Worm (Caenorhabditis elegans) whole organism, L4 larva: Measurements from ENCODE around the gene C34D4.4.

ENCODE experiments used
- F37D6.2 ChIP-seq: sonication (generic microtip); optimal IDR thresholded peaks from 2 replicates; lab custom pipeline; 2016; ENCODE audit warnings: mild to moderate bottlenecking, missing genetic modification characterization, missing compliant biosample characterization
- F49E8.2 ChIP-seq: sonication (generic microtip); optimal IDR thresholded peaks from 2 replicates; lab custom pipeline; 2016; ENCODE audit warnings: missing compliant biosample characterization, mild to moderate bottlenecking, missing genetic modification characterization, borderline replicate concordance
- R02D3.7 ChIP-seq: fragments of 150-350 bp; sonication (generic microtip); optimal IDR thresholded peaks from 3 replicates; lab custom pipeline; 2014; ENCODE audit warnings: missing biosample characterization, missing genetic modification characterization
- aha-1 ChIP-seq: fragments of 150-350 bp; peaks from one replicate; lab custom pipeline; 2014; ENCODE audit warnings: missing biosample characterization, missing genetic modification characterization
- aly-2 ChIP-seq: sonication (generic microtip); optimal IDR thresholded peaks from 2 replicates; lab custom pipeline; 2018; ENCODE audit warnings: missing biosample characterization, missing genetic modification characterization
- ama-1 ChIP-seq: fragments of 150-350 bp; optimal IDR thresholded peaks from 2 replicates; lab custom pipeline; 2014; ENCODE audit warnings: inconsistent platforms, mixed read lengths
- arid-1 ChIP-seq: fragments of 200-800 bp; sonication (Bioruptor generic); conservative IDR thresholded peaks from 2 replicates; pipeline ENCODE4 v1.3.6; 2022; ENCODE audit warnings: missing genetic modification reagents, missing genetic modification characterization, missing compliant biosample characterization
- attf-4 ChIP-seq: sonication (generic microtip); optimal IDR thresholded peaks from 3 replicates; lab custom pipeline; 2017; ENCODE audit warnings: missing biosample characterization, missing genetic modification characterization
- ceh-20 ChIP-seq: fragments of 200-800 bp; sonication (Bioruptor generic); IDR thresholded peaks from 2 replicates; pipeline ENCODE4 v1.3.6; 2022; ENCODE audit warnings: missing genetic modification reagents, missing genetic modification characterization, missing compliant biosample characterization
- ceh-32 ChIP-seq: sonication (generic microtip); optimal IDR thresholded peaks from 2 replicates; lab custom pipeline; 2016; ENCODE audit warnings: mild to moderate bottlenecking, missing genetic modification characterization, missing compliant biosample characterization; ENCODE audit not compliant: poor library complexity
- ces-1 ChIP-seq: fragments of 150-350 bp; sonication (generic microtip); optimal IDR thresholded peaks from 4 replicates; lab custom pipeline; 2014; ENCODE audit warnings: missing biosample characterization, missing genetic modification reagents, missing genetic modification characterization
- cey-2 ChIP-seq: sonication (generic microtip); optimal IDR thresholded peaks from 3 replicates; lab custom pipeline; 2017; ENCODE audit warnings: missing genetic modification characterization, mild to moderate bottlenecking, missing compliant biosample characterization, antibody characterized with exemption, borderline replicate concordance; ENCODE audit not compliant: insufficient read depth
- ctbp-1 ChIP-seq: fragments of 200-800 bp; sonication (Bioruptor generic); IDR thresholded peaks from 2 replicates; pipeline ENCODE4 v1.3.6; 2022; ENCODE audit warnings: missing genetic modification reagents, missing genetic modification characterization, missing compliant biosample characterization
- daf-12 ChIP-seq: fragments of 150-350 bp; optimal IDR thresholded peaks from 2 replicates; lab custom pipeline; 2014; ENCODE audit warnings: missing biosample characterization, missing genetic modification reagents, missing genetic modification characterization
- daf-16 ChIP-seq, 3 experiments: sonication (generic microtip); optimal IDR thresholded peaks; 2 replicates each; lab custom pipeline; 2016 to 2017; ENCODE audit warnings: missing genetic modification characterization in 3 of 3, missing genetic modification reagents in 3 of 3, mild to moderate bottlenecking in 2 of 3, missing compliant biosample characterization in 2 of 3, missing biosample characterization in 1 of 3, moderate library complexity in 1 of 3
- dve-1 ChIP-seq: sonication (generic microtip); optimal IDR thresholded peaks from 2 replicates; lab custom pipeline; 2017; ENCODE audit warnings: antibody characterized with exemption, mild to moderate bottlenecking, missing genetic modification characterization, missing compliant biosample characterization; ENCODE audit not compliant: insufficient read depth
- egl-27 ChIP-seq: sonication (generic microtip); optimal IDR thresholded peaks from 3 replicates; lab custom pipeline; 2017; ENCODE audit warnings: missing biosample characterization, missing genetic modification reagents, missing genetic modification characterization
- fos-1 ChIP-seq: fragments of 150-350 bp; optimal IDR thresholded peaks from 2 replicates; lab custom pipeline; 2014; ENCODE audit warnings: missing biosample characterization, missing genetic modification characterization
- gei-8 ChIP-seq: fragments of 200-800 bp; sonication (Bioruptor generic); optimal IDR thresholded peaks from 2 replicates; lab custom pipeline; 2018; ENCODE audit warnings: mild to moderate bottlenecking, missing genetic modification characterization, missing compliant biosample characterization
- hlh-11 ChIP-seq: fragments of 200-800 bp; sonication (Bioruptor generic); optimal IDR thresholded peaks from 2 replicates; lab custom pipeline; 2018; ENCODE audit warnings: mild to moderate bottlenecking, missing genetic modification characterization, missing compliant biosample characterization
- hlh-30 ChIP-seq: sonication (generic microtip); optimal IDR thresholded peaks from 2 replicates; lab custom pipeline; 2017; ENCODE audit warnings: antibody characterized with exemption, mild to moderate bottlenecking, missing genetic modification characterization, missing compliant biosample characterization; ENCODE audit not compliant: insufficient read depth
- lim-7 ChIP-seq: fragments of 200-800 bp; sonication (Bioruptor generic); IDR thresholded peaks from 2 replicates; pipeline ENCODE4 v1.3.6; 2022; ENCODE audit warnings: missing genetic modification characterization, missing compliant biosample characterization
- lin-1 ChIP-seq: fragments of 200-800 bp; sonication (Bioruptor generic); IDR thresholded peaks from 2 replicates; pipeline ENCODE4 v1.3.6; 2022; ENCODE audit warnings: missing genetic modification reagents, missing genetic modification characterization, missing compliant biosample characterization
- lin-13 ChIP-seq: fragments of 150-350 bp; optimal IDR thresholded peaks from 2 replicates; lab custom pipeline; 2014; ENCODE audit warnings: missing biosample characterization, missing genetic modification reagents, missing genetic modification characterization
- lin-15B ChIP-seq: fragments of 150-350 bp; sonication (generic microtip); optimal IDR thresholded peaks from 3 replicates; lab custom pipeline; 2014; ENCODE audit warnings: missing biosample characterization, missing genetic modification characterization
- lin-39 ChIP-seq: fragments of 150-350 bp; optimal IDR thresholded peaks from 2 replicates; lab custom pipeline; 2014; ENCODE audit warnings: missing biosample characterization, missing genetic modification reagents, missing genetic modification characterization
- mdl-1 ChIP-seq, 2 experiments: fragments of 150-350 bp in 1 of 2; sonication (generic microtip) in 1 of 2; optimal IDR thresholded peaks; 2 replicates each; lab custom pipeline; 2014 to 2017; ENCODE audit warnings: missing biosample characterization in 2 of 2, missing genetic modification characterization in 2 of 2
- mes-2 ChIP-seq: sonication (generic microtip); optimal IDR thresholded peaks from 2 replicates; lab custom pipeline; 2016; ENCODE audit warnings: missing genotype, mild to moderate bottlenecking, missing genetic modification characterization, missing compliant biosample characterization; ENCODE audit not compliant: poor library complexity, severe bottlenecking
- mxl-2 ChIP-seq: fragments of 200-800 bp; sonication (Bioruptor generic); conservative IDR thresholded peaks from 2 replicates; pipeline ENCODE4 v1.3.6; 2022; ENCODE audit warnings: missing genetic modification reagents, missing genetic modification characterization, missing compliant biosample characterization
- nhr-10 ChIP-seq: fragments of 150-350 bp; optimal IDR thresholded peaks from 2 replicates; lab custom pipeline; 2014; ENCODE audit warnings: missing biosample characterization, missing genetic modification characterization
- nhr-25 ChIP-seq: sonication (generic microtip); optimal IDR thresholded peaks from 2 replicates; lab custom pipeline; 2017; ENCODE audit warnings: missing genetic modification characterization, mild to moderate bottlenecking, missing compliant biosample characterization, antibody characterized with exemption, moderate library complexity, borderline replicate concordance; ENCODE audit not compliant: insufficient read depth
- nhr-28 ChIP-seq: fragments of 150-350 bp; optimal IDR thresholded peaks from 2 replicates; lab custom pipeline; 2014; ENCODE audit warnings: missing biosample characterization, missing genetic modification characterization
- nhr-48 ChIP-seq: sonication (generic microtip); optimal IDR thresholded peaks from 2 replicates; lab custom pipeline; 2016; ENCODE audit warnings: mild to moderate bottlenecking, missing genetic modification characterization, missing compliant biosample characterization
- nhr-6 ChIP-seq: fragments of 150-350 bp; optimal IDR thresholded peaks from 2 replicates; lab custom pipeline; 2014; ENCODE audit warnings: missing biosample characterization, missing genetic modification characterization
- nhr-77 ChIP-seq: fragments of 150-350 bp; optimal IDR thresholded peaks from 2 replicates; lab custom pipeline; 2014; ENCODE audit warnings: missing biosample characterization, missing genetic modification characterization
- saeg-2 ChIP-seq: fragments of 200-800 bp; sonication (Bioruptor generic); IDR thresholded peaks from 2 replicates; pipeline ENCODE4 v1.3.6; 2022; ENCODE audit warnings: missing genetic modification reagents, missing genetic modification characterization, missing compliant biosample characterization
- sdz-12 ChIP-seq: fragments of 200-800 bp; sonication (Bioruptor generic); optimal IDR thresholded peaks from 2 replicates; lab custom pipeline; 2018; ENCODE audit warnings: mild to moderate bottlenecking, missing genetic modification characterization, missing compliant biosample characterization
- snpc-4 ChIP-seq: fragments of 150-350 bp; optimal IDR thresholded peaks from 2 replicates; lab custom pipeline; 2014; ENCODE audit warnings: missing biosample characterization, missing genetic modification characterization
- spr-1 ChIP-seq: sonication (generic microtip); optimal IDR thresholded peaks from 2 replicates; lab custom pipeline; 2016; ENCODE audit warnings: mild to moderate bottlenecking, missing genetic modification characterization, missing compliant biosample characterization
- spr-3 ChIP-seq: fragments of 200-800 bp; sonication (Bioruptor generic); optimal IDR thresholded peaks from 2 replicates; lab custom pipeline; 2018; ENCODE audit warnings: mild to moderate bottlenecking, missing genetic modification characterization, missing compliant biosample characterization
- tra-1 ChIP-seq: fragments of 200-800 bp; sonication (Bioruptor generic); IDR thresholded peaks from 2 replicates; pipeline ENCODE4 v1.3.6; 2022; ENCODE audit warnings: missing genetic modification reagents, missing genetic modification characterization, missing compliant biosample characterization
- unc-130 ChIP-seq: sonication (generic microtip); optimal IDR thresholded peaks from 2 replicates; lab custom pipeline; 2016; ENCODE audit warnings: missing genetic modification reagents, missing genetic modification characterization, missing compliant biosample characterization
- unc-39 ChIP-seq: sonication (generic microtip); optimal IDR thresholded peaks from 2 replicates; lab custom pipeline; 2017; ENCODE audit warnings: missing biosample characterization, missing genetic modification characterization
- unc-62 ChIP-seq, 3 experiments: fragments of 150-350 bp in 1 of 3; sonication (generic microtip); optimal IDR thresholded peaks in 2 of 3; peaks in 1 of 3; 1 replicate in 1 of 3; 2 replicates in 2 of 3; lab custom pipeline; 2014 to 2017; ENCODE audit warnings: missing biosample characterization in 3 of 3, missing genetic modification characterization in 3 of 3, missing genetic modification reagents in 3 of 3, missing genotype in 1 of 3
- vab-7 ChIP-seq: fragments of 200-800 bp; sonication (Bioruptor generic); IDR thresholded peaks from 2 replicates; pipeline ENCODE4 v1.3.6; 2022; ENCODE audit warnings: missing genetic modification reagents, missing genetic modification characterization, missing compliant biosample characterization
- zag-1 ChIP-seq: fragments of 150-350 bp; optimal IDR thresholded peaks from 2 replicates; lab custom pipeline; 2014; ENCODE audit warnings: missing biosample characterization, missing genetic modification characterization
- zfp-2 ChIP-seq: sonication (generic microtip); optimal IDR thresholded peaks from 2 replicates; lab custom pipeline; 2016; ENCODE audit warnings: mild to moderate bottlenecking, missing genetic modification characterization, missing compliant biosample characterization
- zfp-3 ChIP-seq: fragments of 200-800 bp; sonication (Bioruptor generic); conservative IDR thresholded peaks from 2 replicates; pipeline ENCODE4 v1.3.6; 2022; ENCODE audit warnings: missing genetic modification reagents, missing genetic modification characterization, missing compliant biosample characterization
- ztf-11 ChIP-seq: fragments of 150-350 bp; optimal IDR thresholded peaks from 2 replicates; lab custom pipeline; 2014; ENCODE audit warnings: missing biosample characterization, missing genetic modification characterization

The C34D4.4 gene

DNA sequence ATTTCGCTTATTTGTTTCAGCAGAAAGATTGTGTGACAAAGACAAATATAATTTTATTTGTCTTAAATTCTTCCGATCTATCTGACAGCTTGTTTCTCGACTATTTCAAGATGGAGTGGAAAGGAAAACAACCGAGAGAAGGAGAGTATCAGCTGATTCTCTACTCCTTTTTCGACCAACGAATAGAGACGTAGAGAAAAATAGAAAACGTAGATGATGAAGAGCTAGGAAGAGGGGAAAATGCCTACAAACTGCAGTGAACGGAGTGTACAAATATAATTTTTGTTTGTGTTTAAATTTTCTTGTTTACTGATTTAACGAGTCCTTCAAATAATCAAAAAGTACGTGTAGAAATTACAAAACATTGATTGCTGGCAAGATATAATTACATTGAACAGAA, 1.4 kb upstream of the C34D4.4 start (continued):
- no peak for TF ChIP-seq unc-62 (GFP tag; optimal IDR thresholded peaks at IDR 0.05 in 1 of 2; lab: Kevin White, UChicago)
- TF ChIP-seq unc-62 (tag; optimal IDR thresholded peaks at IDR 0.05; lab: Kevin White, UChicago), result no peak
- no peak for TF ChIP-seq tra-1 (GFP tag; lab: Robert Waterston, UW)
- no peak for TF ChIP-seq lin-1 (GFP tag; lab: Robert Waterston, UW)
- TF ChIP-seq hlh-11, result peak; percentile 69
- peak; percentile 25 for TF ChIP-seq dve-1 (tag; lab: Kevin White, UChicago)
- TF ChIP-seq saeg-2 (GFP tag; lab: Robert Waterston, UW), result no peak
- no peak for TF ChIP-seq vab-7 (GFP tag; lab: Robert Waterston, UW)
- TF ChIP-seq ama-1 (lab: Kevin White, UChicago), result no peak
- TF ChIP-seq mes-2 (tag; lab: Kevin White, UChicago), result peak; percentile 6
- peak; percentile 73 for TF ChIP-seq hlh-30 (tag; lab: Kevin White, UChicago)
- TF ChIP-seq aly-2 (tag; lab: Kevin White, UChicago), result no peak
- no peak for TF ChIP-seq zag-1
- TF ChIP-seq arid-1, result no peak
- no peak for TF ChIP-seq spr-1 (tag; lab: Kevin White, UChicago)
- TF ChIP-seq ceh-20 (GFP tag; lab: Robert Waterston, UW), result no peak
- no peak for TF ChIP-seq ztf-11
- TF ChIP-seq mdl-1 (tag; optimal IDR thresholded peaks at IDR 0.05; lab: Kevin White, UChicago), result no peak
- TF ChIP-seq nhr-48, result no peak
- no peak for TF ChIP-seq ctbp-1
- no peak for TF ChIP-seq nhr-10 (tag; lab: Kevin White, UChicago)
- no peak for TF ChIP-seq daf-16 (GFP tag; optimal IDR thresholded peaks at IDR 0.05; lab: Kevin White, UChicago)
- peak; percentile 75 for TF ChIP-seq daf-16 (tag; optimal IDR thresholded peaks at IDR 0.05; lab: Kevin White, UChicago)
- TF ChIP-seq cey-2 (tag; lab: Kevin White, UChicago), result no peak
- TF ChIP-seq lin-13 (GFP tag; lab: Kevin White, UChicago), result no peak
- TF ChIP-seq ces-1 (GFP tag; lab: Kevin White, UChicago), result no peak
- TF ChIP-seq lin-15B, result no peak
- TF ChIP-seq nhr-28, result peak; percentile 57
- TF ChIP-seq attf-4, result no peak
- no peak for TF ChIP-seq unc-130 (GFP tag; lab: Kevin White, UChicago)
- no peak for TF ChIP-seq mxl-2
- no peak for TF ChIP-seq F49E8.2 (tag; lab: Kevin White, UChicago)
- TF ChIP-seq daf-12, result no peak
- no peak for TF ChIP-seq ceh-32 (tag; lab: Kevin White, UChicago)
- TF ChIP-seq zfp-2, result no peak
- no peak for TF ChIP-seq nhr-6 (tag; lab: Kevin White, UChicago)
- TF ChIP-seq lin-39 (tag; lab: Kevin White, UChicago), result no peak
- no peak for TF ChIP-seq nhr-25 (tag; lab: Kevin White, UChicago)
- no peak for TF ChIP-seq zfp-3 (GFP tag; lab: Robert Waterston, UW)

DNA sequence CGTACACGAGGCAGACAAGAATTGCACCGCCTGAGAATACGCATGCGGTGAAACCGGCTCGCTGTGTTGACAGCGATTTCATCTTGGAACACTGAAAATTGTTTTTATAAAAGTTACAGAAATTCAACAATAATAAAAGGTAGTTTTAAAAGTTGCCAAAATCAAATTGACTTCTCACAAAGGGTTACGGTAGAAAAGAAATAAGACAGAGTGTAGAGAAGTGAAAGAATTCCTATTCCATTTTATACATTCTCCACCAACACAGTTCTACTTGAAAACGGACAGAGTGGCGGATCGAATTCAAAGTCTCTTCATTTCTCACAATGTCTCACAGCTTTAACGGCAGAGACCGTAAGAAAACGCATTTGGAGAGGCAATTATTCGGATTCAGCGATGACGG, 3.2 kb downstream of the C34D4.4 start, which contains the start of gene col-113:
TSS of gene col-113 (minus strand) at position 101 of the 400 bp plus-strand sequence.
- no peak for TF ChIP-seq nhr-10 (tag; lab: Kevin White, UChicago)
- TF ChIP-seq zag-1, result no peak
- TF ChIP-seq mxl-2, result no peak
- TF ChIP-seq unc-39 (tag; lab: Kevin White, UChicago), result no peak
- no peak for TF ChIP-seq snpc-4 (tag; lab: Kevin White, UChicago)
- TF ChIP-seq lim-7, result no peak
- no peak for TF ChIP-seq R02D3.7 (tag; lab: Kevin White, UChicago)
- no peak for TF ChIP-seq aha-1
- no peak for TF ChIP-seq egl-27 (tag; lab: Kevin White, UChicago)
- TF ChIP-seq nhr-77 (tag; lab: Kevin White, UChicago), result no peak
- TF ChIP-seq fos-1, result no peak
- no peak for TF ChIP-seq unc-62 (GFP tag; optimal IDR thresholded peaks at IDR 0.05 in 1 of 2; lab: Kevin White, UChicago)
- TF ChIP-seq unc-62 (tag; optimal IDR thresholded peaks at IDR 0.05; lab: Kevin White, UChicago), result no peak
- no peak for TF ChIP-seq sdz-12 (GFP tag; lab: Kevin White, UChicago)
- TF ChIP-seq ztf-11, result no peak
- TF ChIP-seq F37D6.2, result no peak
- TF ChIP-seq spr-3 (GFP tag; lab: Kevin White, UChicago), result no peak
- no peak for TF ChIP-seq gei-8 (GFP tag; lab: Kevin White, UChicago)
- TF ChIP-seq nhr-6 (tag; lab: Kevin White, UChicago), result no peak
